Worm (Caenorhabditis elegans): ENCODE data around the gene Y46E12A.2.

DNA sequence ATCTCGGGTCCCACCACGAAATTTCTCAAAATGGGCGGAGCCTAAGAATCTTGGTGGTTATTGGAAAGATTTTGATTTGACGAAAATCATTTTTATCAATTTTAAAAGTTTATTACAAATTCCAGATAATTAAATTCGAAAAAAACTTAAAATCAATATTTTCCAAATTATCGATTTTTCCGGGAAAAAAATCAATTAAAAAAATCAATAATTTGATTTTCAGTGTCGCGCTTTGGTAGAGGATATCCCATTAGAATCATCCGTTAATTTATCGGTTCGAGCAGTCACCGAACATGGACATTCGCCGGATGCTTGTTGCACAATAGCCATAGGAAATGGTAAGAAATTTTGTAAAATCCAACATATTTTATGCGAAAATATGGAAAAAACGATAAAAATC lies 34.7 kb downstream of the Y46E12A.2 start:
- no peak for TF ChIP-seq him-1 (tag; optimal IDR thresholded peaks at IDR 0.05)
- TF ChIP-seq dao-5 (tag; optimal IDR thresholded peaks at IDR 0.05), result no peak

Measured in whole organism, L4/young adult.